Fruit fly (Drosophila melanogaster): ENCODE results near the gene JMJD4.

DNA sequence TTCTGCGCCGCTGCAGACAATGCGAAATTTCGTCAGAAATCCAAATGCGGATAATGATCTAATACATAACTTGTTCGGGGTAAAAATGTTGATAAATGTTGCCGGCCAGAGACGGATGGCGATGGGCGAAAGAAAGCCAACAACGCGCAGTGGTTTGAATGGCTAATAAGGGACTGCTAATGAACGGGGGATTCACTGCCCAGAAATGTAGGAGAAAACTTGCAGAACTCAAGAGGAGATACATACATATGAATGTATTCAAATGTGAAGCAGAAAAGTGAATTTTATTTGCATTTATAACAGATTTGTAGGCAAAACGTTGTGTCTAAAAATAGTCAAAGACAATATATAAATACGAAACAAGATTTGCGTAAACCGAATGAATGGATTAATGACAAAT, 13.2 kb downstream of the JMJD4 start:
- TF ChIP-seq CTCF (optimal IDR thresholded peaks at IDR 0.05), result no peak
- no peak for TF ChIP-seq CG8478 (optimal IDR thresholded peaks at IDR 0.05)

Data from S2 (cell line).